Fruit fly (Drosophila melanogaster): Measurements from ENCODE around the gene CG42233.

The CG42233 gene

dm6 chr3R:31771790-31772576 is 33.1 kb downstream of the CG42233 start, which contains the start of the genes betaGlu and sip3 (continued):
- TF ChIP-seq CG8089 (GFP tag; optimal IDR thresholded peaks at IDR 0.05), result no peak
- peak; percentile 72; the same call in 2 of the 3 replicates for TF ChIP-seq mld (GFP tag; IDR thresholded peaks at IDR 0.05; ENCODE audit: partially characterized antibody)
- peak; percentile 65; the same call in 1 of the 4 replicates for TF ChIP-seq chinmo (GFP tag; IDR thresholded peaks at IDR 0.05; ENCODE audit: partially characterized antibody)
- no peak for TF ChIP-seq CG5180 (GFP tag; optimal IDR thresholded peaks at IDR 0.05)
- no peak for TF ChIP-seq MTF-1 (GFP tag; optimal IDR thresholded peaks at IDR 0.05; ENCODE audit: borderline replicate concordance)
- no peak for TF ChIP-seq slou (GFP tag; optimal IDR thresholded peaks at IDR 0.05)

- TF ChIP-seq gro (GFP tag; optimal IDR thresholded peaks at IDR 0.05) (no peak), bsh (GFP tag; optimal IDR thresholded peaks at IDR 0.05) (peak in 1 of 2 experiments; percentile 46), CG6791 (GFP tag; IDR thresholded peaks at IDR 0.05; ENCODE audit: partially characterized antibody) (0 out of 3 replicates have a peak, but pooled peaks have one; percentile 42), Drgx (GFP tag; IDR thresholded peaks at IDR 0.05) (peak; percentile 86)
Observed at dm6 chr3R:31768198-31768597, 36.9 kb downstream of the CG42233 start.

dm6 chr3R:31767528-31767927 is 37.5 kb downstream of the CG42233 start:
- peak in 1 of 2 experiments; percentile 4 for TF ChIP-seq Pdp1 (GFP tag; optimal IDR thresholded peaks at IDR 0.05)
- TF ChIP-seq CG10543 (GFP tag; optimal IDR thresholded peaks at IDR 0.05), result no peak
- TF ChIP-seq eyg (GFP tag; optimal IDR thresholded peaks at IDR 0.05), result no peak
- TF ChIP-seq bsh (GFP tag; optimal IDR thresholded peaks at IDR 0.05), result peak in 1 of 2 experiments; percentile 24
- TF ChIP-seq CG10565 (GFP tag; optimal IDR thresholded peaks at IDR 0.05), result no peak
- TF ChIP-seq ham (GFP tag; IDR thresholded peaks at IDR 0.05), result no peak
- TF ChIP-seq chn (GFP tag; optimal IDR thresholded peaks at IDR 0.05), result no peak

- no peak for TF ChIP-seq CG9797 (GFP tag; optimal IDR thresholded peaks at IDR 0.05)
- no peak for TF ChIP-seq CG9876 (GFP tag; optimal IDR thresholded peaks at IDR 0.05)
- TF ChIP-seq cato (GFP tag; optimal IDR thresholded peaks at IDR 0.05; ENCODE audit: borderline replicate concordance), result no peak
- no peak for TF ChIP-seq az2 (GFP tag; optimal IDR thresholded peaks at IDR 0.05)
- no peak for TF ChIP-seq CG8388 (GFP tag; optimal IDR thresholded peaks at IDR 0.05)
- no peak for TF ChIP-seq CG7786 (GFP tag; optimal IDR thresholded peaks at IDR 0.05)
- TF ChIP-seq E2f2 (GFP tag; IDR thresholded peaks at IDR 0.05), result no peak
- no peak for TF ChIP-seq lmd (GFP tag; IDR thresholded peaks at IDR 0.05)
- no peak for TF ChIP-seq jigr1 (GFP tag; IDR thresholded peaks at IDR 0.05)
- no peak for TF ChIP-seq ERR (GFP tag; optimal IDR thresholded peaks at IDR 0.05)
- no peak for TF ChIP-seq CG13296 (GFP tag; optimal IDR thresholded peaks at IDR 0.05)
- TF ChIP-seq stwl (tag; optimal IDR thresholded peaks at IDR 0.05), result no peak
- no peak for TF ChIP-seq zfh2 (GFP tag; optimal IDR thresholded peaks at IDR 0.05)
- no peak for TF ChIP-seq CG4854 (GFP tag; optimal IDR thresholded peaks at IDR 0.05)
- no peak for TF ChIP-seq CG9817 (tag; optimal IDR thresholded peaks at IDR 0.05)
- TF ChIP-seq CG11093 (GFP tag; IDR thresholded peaks at IDR 0.05), result no peak
- no peak for TF ChIP-seq Hsf (GFP tag; optimal IDR thresholded peaks at IDR 0.05)
- no peak for TF ChIP-seq bigmax (GFP tag; optimal IDR thresholded peaks at IDR 0.05)
Observed at dm6 chr3R:31765145-31765544, 39.9 kb downstream of the CG42233 start.

All from whole organism, embryonic.